Worm (Caenorhabditis elegans) whole organism, L1 larva: ENCODE results near the gene Y37E11AM.3.

Source experiments
- C04F5.9 ChIP-seq: sonication (generic microtip); optimal IDR thresholded peaks from 2 replicates; lab custom pipeline; 2016; ENCODE audit warnings: missing genetic modification characterization, missing compliant biosample characterization
- ceh-8 ChIP-seq: fragments of 200-800 bp; sonication (Bioruptor generic); optimal IDR thresholded peaks from 2 replicates; lab custom pipeline; 2018; ENCODE audit warnings: mild to moderate bottlenecking, missing genetic modification characterization, moderate library complexity, missing compliant biosample characterization
- lin-13 ChIP-seq: fragments of 150-350 bp; optimal IDR thresholded peaks from 2 replicates; lab custom pipeline; 2014; ENCODE audit warnings: missing biosample characterization, missing genetic modification reagents, missing genetic modification characterization
- nhr-11 ChIP-seq: fragments of 150-350 bp; optimal IDR thresholded peaks from 2 replicates; lab custom pipeline; 2014; ENCODE audit warnings: missing biosample characterization, missing genetic modification characterization
- nhr-77 ChIP-seq: fragments of 150-350 bp; optimal IDR thresholded peaks from 2 replicates; lab custom pipeline; 2014; ENCODE audit warnings: missing biosample characterization, missing genetic modification characterization
- skn-1 ChIP-seq: fragments of 150-350 bp; optimal IDR thresholded peaks from 2 replicates; lab custom pipeline; 2014; ENCODE audit warnings: missing biosample characterization, missing genetic modification characterization
- snpc-4 ChIP-seq: fragments of 150-350 bp; optimal IDR thresholded peaks from 2 replicates; lab custom pipeline; 2014; ENCODE audit warnings: missing biosample characterization, missing genetic modification characterization
- unc-86 ChIP-seq: sonication (generic microtip); optimal IDR thresholded peaks from 2 replicates; lab custom pipeline; 2016; ENCODE audit warnings: missing genetic modification characterization, missing compliant biosample characterization

ce11 chrIV:3752276-3752675 lies 33.3 kb upstream of the Y37E11AM.3 start:
- no peak for TF ChIP-seq nhr-77 (tag; lab: Kevin White, UChicago)
- no peak for TF ChIP-seq snpc-4 (tag; lab: Kevin White, UChicago)
- TF ChIP-seq C04F5.9, result no peak
- no peak for TF ChIP-seq skn-1 (tag; lab: Kevin White, UChicago)
- no peak for TF ChIP-seq lin-13 (GFP tag; lab: Kevin White, UChicago)
- TF ChIP-seq unc-86 (tag; lab: Kevin White, UChicago), result no peak
- TF ChIP-seq nhr-11 (tag; lab: Kevin White, UChicago), result no peak
- TF ChIP-seq ceh-8 (GFP tag; lab: Kevin White, UChicago), result no peak
